Worm (Caenorhabditis elegans): ENCODE results near the gene T16G1.9.

T16G1.9 gene

ce11 chrV:12897338-12897737, 53.3 kb downstream of the T16G1.9 start:
- TF ChIP-seq ama-1 (optimal IDR thresholded peaks at IDR 0.05) (no peak), unc-55 (GFP tag; optimal IDR thresholded peaks at IDR 0.05) (peak; percentile 26), unc-39 (tag; optimal IDR thresholded peaks at IDR 0.05) (no peak), nhr-11 (tag; optimal IDR thresholded peaks at IDR 0.05) (no peak)

DNA sequence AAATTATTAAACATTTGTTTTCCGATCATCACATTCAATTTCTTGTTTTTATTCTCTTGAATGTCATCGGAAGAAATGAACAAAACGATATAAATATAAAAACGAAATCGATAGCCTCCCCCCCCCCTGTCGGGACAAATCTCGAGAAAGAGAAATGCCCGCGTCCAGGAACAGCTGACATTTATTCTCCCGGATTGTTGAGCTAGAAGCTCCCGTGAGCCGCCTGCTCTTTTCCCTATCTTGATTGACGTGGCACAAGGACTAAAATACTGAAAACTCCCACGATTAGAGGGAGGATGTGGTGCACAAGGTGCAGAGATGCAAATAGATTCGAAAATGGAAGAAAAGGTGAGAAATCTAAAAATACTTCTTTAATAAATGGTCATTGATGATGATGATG, 53.8 kb downstream of the T16G1.9 start:
- TF ChIP-seq ceh-82 (tag; optimal IDR thresholded peaks at IDR 0.05) (no peak), lsy-2 (tag; optimal IDR thresholded peaks at IDR 0.05) (no peak), nhr-129 (tag; optimal IDR thresholded peaks at IDR 0.05) (peak; percentile 14), aly-2 (tag; optimal IDR thresholded peaks at IDR 0.05) (no peak), ztf-1 (GFP tag; conservative IDR thresholded peaks at IDR 0.05) (no peak), unc-55 (GFP tag; optimal IDR thresholded peaks at IDR 0.05) (no peak), ztf-11 (tag; optimal IDR thresholded peaks at IDR 0.05) (no peak), Y55F3AM.14 (GFP tag; optimal IDR thresholded peaks at IDR 0.05) (no peak), mbf-1 (tag; optimal IDR thresholded peaks at IDR 0.05) (no peak), crh-2 (tag; optimal IDR thresholded peaks at IDR 0.05) (peak; percentile 22), ama-1 (optimal IDR thresholded peaks at IDR 0.05) (no peak), F13H6.1 (tag; optimal IDR thresholded peaks at IDR 0.05) (peak; percentile 15), lin-13 (GFP tag; optimal IDR thresholded peaks at IDR 0.05) (no peak)
